Fruit fly (Drosophila melanogaster): ENCODE results near the gene Nse1.

Nse1 gene

DNA sequence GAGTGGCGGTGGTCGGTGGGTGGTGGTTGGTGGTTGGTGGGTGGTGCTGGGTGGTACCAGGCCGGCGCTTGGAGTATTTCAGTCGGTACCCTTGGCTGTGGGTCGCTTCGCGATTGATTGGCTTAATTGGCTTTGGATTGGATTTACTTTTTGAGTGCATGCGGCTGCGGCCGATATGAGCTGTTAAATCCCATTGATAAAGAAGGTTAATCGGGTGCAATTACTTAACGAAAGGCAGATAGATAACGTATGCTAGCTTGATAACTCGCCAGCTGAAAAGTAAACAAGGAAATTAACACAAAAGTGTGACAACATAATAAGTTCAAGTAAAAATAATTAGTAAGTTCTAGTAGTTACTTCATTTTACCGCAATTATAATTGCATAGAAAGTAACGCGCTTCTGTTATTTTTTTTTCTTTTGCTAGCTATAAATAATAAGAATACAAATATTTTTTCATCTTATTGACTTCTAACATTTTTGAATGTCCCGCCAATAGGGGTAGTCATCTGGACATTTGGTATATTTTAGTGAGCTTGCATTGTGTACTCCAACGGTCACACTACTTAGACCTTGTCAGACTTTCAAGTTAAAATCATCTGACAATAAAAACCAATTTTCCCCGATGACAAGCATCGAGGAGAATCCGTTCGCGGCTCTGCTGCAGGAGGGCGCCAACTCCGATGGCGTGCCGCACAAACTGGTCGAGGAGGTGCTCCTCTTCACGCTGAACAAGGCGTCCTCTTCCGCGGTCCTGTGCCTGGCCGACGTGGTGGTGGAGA lies 19.3 kb downstream of the Nse1 start, which contains the start of the genes CG31636 and Ube4A:
TSS of gene CG31636 (minus strand) at position 184 of the 780 bp plus-strand sequence.
TSS of gene Ube4A (plus strand) at position 549 of the 780 bp plus-strand sequence.
- TF ChIP-seq kay (GFP tag; ENCODE audit: borderline replicate concordance) (no peak), cic (GFP tag; optimal IDR thresholded peaks at IDR 0.05) (peak; percentile 8)

DNA sequence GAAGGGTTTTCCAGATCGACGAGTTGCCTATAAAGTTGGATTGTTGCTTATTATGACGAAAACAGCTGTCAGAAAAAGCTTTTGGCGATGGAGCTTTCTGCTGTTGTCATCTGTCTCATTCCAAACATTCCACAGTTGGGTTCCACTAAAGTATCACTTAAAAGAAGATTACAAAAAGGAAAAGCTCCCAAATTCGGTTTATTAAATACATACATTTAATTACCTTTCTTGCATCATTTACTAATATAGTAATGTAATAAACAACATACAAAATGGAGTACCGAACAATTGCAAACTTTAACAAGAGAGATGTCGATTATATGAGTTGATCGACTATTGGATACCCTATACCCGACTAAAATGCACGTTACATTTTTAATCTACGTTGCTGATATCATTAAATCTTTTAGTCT lies 21.2 kb downstream of the Nse1 start, which contains the start of gene CG31633:
TSS of gene CG31633 (minus strand) at position 58 of the 413 bp plus-strand sequence.
- TF ChIP-seq CG14711 (tag; optimal IDR thresholded peaks at IDR 0.05), result no peak
- no peak for TF ChIP-seq kay (GFP tag; ENCODE audit: borderline replicate concordance)
- no peak for TF ChIP-seq CG33017 (tag; optimal IDR thresholded peaks at IDR 0.05)

DNA sequence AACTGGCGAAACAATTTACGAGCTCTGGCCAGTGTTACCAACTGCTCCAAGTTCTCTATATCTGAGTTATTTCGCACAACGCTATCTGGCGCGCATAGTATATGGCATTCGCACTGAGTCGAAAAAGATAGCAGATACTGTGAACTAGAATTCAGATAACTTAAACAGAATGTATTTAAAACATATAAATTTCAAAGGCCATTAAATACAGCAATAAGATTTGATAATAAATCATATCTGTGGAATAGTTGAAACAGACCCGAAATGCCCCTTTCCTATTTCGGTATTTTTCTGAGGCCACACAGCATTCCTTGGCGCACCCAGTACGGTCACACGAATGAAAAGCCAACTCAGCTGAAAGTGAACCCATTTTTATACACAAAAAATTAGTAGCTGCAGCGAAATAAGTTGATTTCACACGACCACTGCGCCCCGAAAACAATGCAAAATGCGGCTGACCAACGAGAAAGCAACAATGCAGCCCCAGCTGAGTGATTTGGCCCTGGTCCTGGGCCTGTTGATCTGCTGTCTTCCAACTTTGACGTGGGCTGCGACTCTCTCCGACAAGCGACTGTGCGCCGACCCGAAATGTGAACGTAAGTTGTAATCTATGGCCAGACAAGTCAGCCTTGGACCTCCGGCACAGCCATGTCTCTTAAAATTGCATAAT lies 28.2 kb downstream of the Nse1 start, which contains the start of the genes CG31635 and Tango1:
TSS of gene CG31635 (minus strand) at position 30 of the 670 bp plus-strand sequence.
TSS of gene Tango1 (plus strand) at position 304 of the 670 bp plus-strand sequence.
- peak; percentile 0 for TF ChIP-seq cic (GFP tag; optimal IDR thresholded peaks at IDR 0.05)
- TF ChIP-seq CG33017 (tag; optimal IDR thresholded peaks at IDR 0.05), result no peak
- peak; percentile 98 for TF ChIP-seq tj (GFP tag; optimal IDR thresholded peaks at IDR 0.05)
- no peak for TF ChIP-seq cnc (optimal IDR thresholded peaks at IDR 0.05)
- TF ChIP-seq Mnt (GFP tag; optimal IDR thresholded peaks at IDR 0.05), result no peak
- TF ChIP-seq CG14711 (tag; optimal IDR thresholded peaks at IDR 0.05), result peak; percentile 60
- TF ChIP-seq Hr96 (GFP tag; optimal IDR thresholded peaks at IDR 0.05), result no peak
- peak; percentile 9 for TF ChIP-seq pad (GFP tag; optimal IDR thresholded peaks at IDR 0.05)
- TF ChIP-seq CG12768 (GFP tag; optimal IDR thresholded peaks at IDR 0.05), result no peak
- TF ChIP-seq bab1 (GFP tag; optimal IDR thresholded peaks at IDR 0.05), result peak; percentile 46
- TF ChIP-seq Crg-1 (GFP tag; optimal IDR thresholded peaks at IDR 0.05), result no peak
- no peak for TF ChIP-seq ovo (GFP tag; optimal IDR thresholded peaks at IDR 0.05)
- TF ChIP-seq CG11617 (GFP tag; optimal IDR thresholded peaks at IDR 0.05), result no peak
- no peak for TF ChIP-seq toe (GFP tag; optimal IDR thresholded peaks at IDR 0.05)
- peak; percentile 8 for TF ChIP-seq CG1620 (GFP tag; optimal IDR thresholded peaks at IDR 0.05)
- peak; percentile 10 for TF ChIP-seq CG7045 (GFP tag; optimal IDR thresholded peaks at IDR 0.05)
- no peak for TF ChIP-seq CG5204 (GFP tag; optimal IDR thresholded peaks at IDR 0.05)
- peak; percentile 32 for TF ChIP-seq CG7101 (tag; optimal IDR thresholded peaks at IDR 0.05)
- TF ChIP-seq kay (GFP tag; ENCODE audit: borderline replicate concordance), result no peak
- TF ChIP-seq Clk (GFP tag; optimal IDR thresholded peaks at IDR 0.05), result no peak

DNA sequence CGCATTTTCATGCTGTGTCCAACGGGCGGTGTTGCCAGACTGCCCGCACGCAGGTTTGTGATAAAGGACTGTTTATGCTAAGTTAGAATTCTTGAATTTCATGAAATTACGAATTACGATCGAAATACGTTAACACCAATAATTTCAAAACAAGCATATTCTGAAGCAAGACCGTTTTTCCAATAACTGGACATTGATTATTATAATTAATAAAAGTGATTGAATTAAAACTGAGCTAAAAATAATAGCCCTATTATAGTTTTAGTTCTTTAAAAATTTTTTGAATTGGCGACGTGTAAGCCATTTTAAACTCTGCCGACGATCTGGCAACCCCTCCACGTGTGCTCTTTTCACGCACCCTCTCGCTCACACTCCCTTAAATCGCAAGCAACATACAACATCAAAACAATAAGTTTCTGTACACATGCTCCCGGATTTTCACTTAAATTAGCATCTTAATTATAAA lies 29.2 kb downstream of the Nse1 start:
- TF ChIP-seq CG7045 (GFP tag; optimal IDR thresholded peaks at IDR 0.05), result peak; percentile 97
- peak; percentile 91 for TF ChIP-seq bab1 (GFP tag; optimal IDR thresholded peaks at IDR 0.05)
- peak; percentile 92 for TF ChIP-seq CG7101 (tag; optimal IDR thresholded peaks at IDR 0.05)
- peak; percentile 91 for TF ChIP-seq Crg-1 (GFP tag; optimal IDR thresholded peaks at IDR 0.05)
- TF ChIP-seq Mnt (GFP tag; optimal IDR thresholded peaks at IDR 0.05), result peak; percentile 83
- TF ChIP-seq CG1620 (GFP tag; optimal IDR thresholded peaks at IDR 0.05), result peak; percentile 82
- peak; percentile 64 for TF ChIP-seq cic (GFP tag; optimal IDR thresholded peaks at IDR 0.05)
- peak; percentile 94 for TF ChIP-seq CG12768 (GFP tag; optimal IDR thresholded peaks at IDR 0.05)
- TF ChIP-seq ovo (GFP tag; optimal IDR thresholded peaks at IDR 0.05), result peak; percentile 88
- TF ChIP-seq kay (GFP tag; ENCODE audit: borderline replicate concordance), result no peak
- TF ChIP-seq CG5204 (GFP tag; optimal IDR thresholded peaks at IDR 0.05), result no peak
- peak; percentile 79 for TF ChIP-seq tj (GFP tag; optimal IDR thresholded peaks at IDR 0.05)
- TF ChIP-seq pad (GFP tag; optimal IDR thresholded peaks at IDR 0.05), result peak; percentile 78
- TF ChIP-seq toe (GFP tag; optimal IDR thresholded peaks at IDR 0.05), result no peak
- TF ChIP-seq Clk (GFP tag; optimal IDR thresholded peaks at IDR 0.05), result peak; percentile 88
- peak; percentile 85 for TF ChIP-seq CG14711 (tag; optimal IDR thresholded peaks at IDR 0.05)
- TF ChIP-seq CG33017 (tag; optimal IDR thresholded peaks at IDR 0.05), result peak; percentile 93
- no peak for TF ChIP-seq cnc (optimal IDR thresholded peaks at IDR 0.05)
- peak; percentile 95 for TF ChIP-seq CG11617 (GFP tag; optimal IDR thresholded peaks at IDR 0.05)
- TF ChIP-seq Hr96 (GFP tag; optimal IDR thresholded peaks at IDR 0.05), result no peak

DNA sequence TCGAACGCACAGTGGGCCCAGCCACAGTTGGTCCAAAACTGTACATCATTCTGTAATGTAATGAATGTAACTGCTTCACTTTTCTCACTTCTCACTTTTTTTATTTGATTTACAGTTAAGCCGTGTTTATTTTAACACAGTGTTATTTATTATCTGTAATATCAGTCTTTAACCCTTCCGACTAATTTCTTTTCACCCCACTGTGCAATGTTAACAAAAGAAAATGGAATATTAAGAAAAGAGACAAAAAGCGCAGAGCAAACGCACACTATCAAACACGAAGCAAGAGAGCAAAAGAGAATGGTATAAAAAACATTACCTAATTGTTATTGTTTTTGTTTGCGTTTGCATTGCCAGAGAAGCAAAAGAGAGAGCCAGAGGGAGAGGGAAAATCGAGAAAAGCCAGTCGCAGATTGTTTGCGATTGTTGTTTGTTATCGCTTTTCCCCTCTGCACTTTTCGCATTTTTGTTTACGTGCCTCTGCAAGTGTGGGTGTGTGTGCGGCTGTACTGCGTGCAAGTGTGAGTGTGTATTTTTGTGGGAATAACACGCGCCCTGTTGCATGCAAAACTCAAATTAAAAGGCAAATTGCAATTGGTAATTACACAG lies 30.2 kb downstream of the Nse1 start:
- TF ChIP-seq cnc (optimal IDR thresholded peaks at IDR 0.05), result no peak
- TF ChIP-seq Crg-1 (GFP tag; optimal IDR thresholded peaks at IDR 0.05), result peak; percentile 79
- TF ChIP-seq Mnt (GFP tag; optimal IDR thresholded peaks at IDR 0.05), result peak; percentile 69
- peak; percentile 90 for TF ChIP-seq CG14711 (tag; optimal IDR thresholded peaks at IDR 0.05)
- TF ChIP-seq cic (GFP tag; optimal IDR thresholded peaks at IDR 0.05), result peak; percentile 84
- TF ChIP-seq toe (GFP tag; optimal IDR thresholded peaks at IDR 0.05), result no peak
- TF ChIP-seq bab1 (GFP tag; optimal IDR thresholded peaks at IDR 0.05), result peak; percentile 86
- TF ChIP-seq CG12768 (GFP tag; optimal IDR thresholded peaks at IDR 0.05), result peak; percentile 90
- peak; percentile 91 for TF ChIP-seq CG7045 (GFP tag; optimal IDR thresholded peaks at IDR 0.05)
- peak; percentile 82 for TF ChIP-seq tj (GFP tag; optimal IDR thresholded peaks at IDR 0.05)
- TF ChIP-seq CG7101 (tag; optimal IDR thresholded peaks at IDR 0.05), result peak; percentile 95
- peak; percentile 98 for TF ChIP-seq kay (GFP tag; ENCODE audit: borderline replicate concordance)
- TF ChIP-seq CG11617 (GFP tag; optimal IDR thresholded peaks at IDR 0.05), result peak; percentile 93
- TF ChIP-seq CG1620 (GFP tag; optimal IDR thresholded peaks at IDR 0.05), result peak; percentile 84
- peak; percentile 90 for TF ChIP-seq Hr96 (GFP tag; optimal IDR thresholded peaks at IDR 0.05)
- TF ChIP-seq ovo (GFP tag; optimal IDR thresholded peaks at IDR 0.05), result peak; percentile 88
- peak; percentile 92 for TF ChIP-seq CG5204 (GFP tag; optimal IDR thresholded peaks at IDR 0.05)
- TF ChIP-seq pad (GFP tag; optimal IDR thresholded peaks at IDR 0.05), result peak; percentile 69
- peak; percentile 94 for TF ChIP-seq CG33017 (tag; optimal IDR thresholded peaks at IDR 0.05)
- TF ChIP-seq Clk (GFP tag; optimal IDR thresholded peaks at IDR 0.05), result peak; percentile 82

Measured in whole organism, adult.